Worm (Caenorhabditis elegans): ENCODE data around the gene parn-2.

The parn-2 gene

ce11 chrII:12261147-12261821 is 4.9 kb upstream of the parn-2 start:
- TF ChIP-seq cnd-1 (tag; optimal IDR thresholded peaks at IDR 0.05) = no peak
- no peak for TF ChIP-seq sem-2 (GFP tag; optimal IDR thresholded peaks at IDR 0.05)
- TF ChIP-seq zip-8 (tag; optimal IDR thresholded peaks at IDR 0.05) = no peak
- no peak for TF ChIP-seq nhr-2 (tag; optimal IDR thresholded peaks at IDR 0.05)
- no peak for TF ChIP-seq elt-1 (tag; optimal IDR thresholded peaks at IDR 0.05; ENCODE audit: borderline replicate concordance, insufficient read depth)
- TF ChIP-seq bed-3 (GFP tag; optimal IDR thresholded peaks at IDR 0.05) = no peak
- no peak for TF ChIP-seq ceh-83 (GFP tag; optimal IDR thresholded peaks at IDR 0.05)
- no peak for TF ChIP-seq snpc-4 (tag; optimal IDR thresholded peaks at IDR 0.05)
- TF ChIP-seq ces-1 (GFP tag; optimal IDR thresholded peaks at IDR 0.05) = no peak
- no peak for TF ChIP-seq drap-1 (GFP tag; optimal IDR thresholded peaks at IDR 0.05)
- TF ChIP-seq elt-3 (tag; optimal IDR thresholded peaks at IDR 0.05) = no peak
- TF ChIP-seq mep-1 (tag; optimal IDR thresholded peaks at IDR 0.05) = no peak
- no peak for TF ChIP-seq tbx-8 (GFP tag; optimal IDR thresholded peaks at IDR 0.05)
- no peak for TF ChIP-seq mls-2 (tag; optimal IDR thresholded peaks at IDR 0.05)
- TF ChIP-seq hlh-1 (tag; optimal IDR thresholded peaks at IDR 0.05) = no peak

- no peak for TF ChIP-seq drap-1 (GFP tag; optimal IDR thresholded peaks at IDR 0.05)
- no peak for TF ChIP-seq unc-62 (GFP tag; optimal IDR thresholded peaks at IDR 0.05)
- no peak for TF ChIP-seq mab-5 (tag; optimal IDR thresholded peaks at IDR 0.05)
- no peak for TF ChIP-seq ztf-11 (tag; optimal IDR thresholded peaks at IDR 0.05)
- TF ChIP-seq unc-120 (tag; optimal IDR thresholded peaks at IDR 0.05; ENCODE audit: poor library complexity, severe bottlenecking) = no peak
- no peak for TF ChIP-seq nhr-28 (tag; optimal IDR thresholded peaks at IDR 0.05)
- TF ChIP-seq mls-2 (tag; optimal IDR thresholded peaks at IDR 0.05) = no peak
- TF ChIP-seq flh-1 (GFP tag; optimal IDR thresholded peaks at IDR 0.05) = no peak
These were observed 4.1 kb upstream of the parn-2 start for ce11 chrII:12260538-12260937.

- TF ChIP-seq unc-120 (tag; optimal IDR thresholded peaks at IDR 0.05; ENCODE audit: poor library complexity, severe bottlenecking) (no peak), bed-3 (GFP tag; optimal IDR thresholded peaks at IDR 0.05) (no peak), cnd-1 (tag; optimal IDR thresholded peaks at IDR 0.05) (no peak), ceh-39 (tag; optimal IDR thresholded peaks at IDR 0.05) (no peak), lin-32 (GFP tag; optimal IDR thresholded peaks at IDR 0.05) (no peak), nhr-2 (tag; optimal IDR thresholded peaks at IDR 0.05) (no peak), nhr-237 (tag; optimal IDR thresholded peaks at IDR 0.05) (no peak), nhr-76 (tag; optimal IDR thresholded peaks at IDR 0.05) (no peak), M03D4.4 (tag; optimal IDR thresholded peaks at IDR 0.05) (no peak)
These were observed 667 bp upstream of the parn-2 start for ce11 chrII:12257095-12257494.

ce11 chrII:12255545-12256233 is 739 bp downstream of the parn-2 start:
- TF ChIP-seq drap-1 (GFP tag; optimal IDR thresholded peaks at IDR 0.05) (no peak), mls-2 (tag; optimal IDR thresholded peaks at IDR 0.05) (no peak), zip-8 (tag; optimal IDR thresholded peaks at IDR 0.05) (no peak), nhr-76 (tag; optimal IDR thresholded peaks at IDR 0.05) (no peak), ces-1 (GFP tag; optimal IDR thresholded peaks at IDR 0.05) (peak; percentile 38), hlh-1 (tag; optimal IDR thresholded peaks at IDR 0.05) (no peak), flh-1 (GFP tag; optimal IDR thresholded peaks at IDR 0.05) (no peak)

- no peak for TF ChIP-seq sem-2 (GFP tag; optimal IDR thresholded peaks at IDR 0.05)
- TF ChIP-seq M03D4.4 (tag; optimal IDR thresholded peaks at IDR 0.05) = no peak
These were observed 7.4 kb downstream of the parn-2 start, which contains the start of gene tag-276 for ce11 chrII:12249042-12249441. TSS of gene tag-276 (minus strand) at chrII:12249142.

- TF ChIP-seq sptf-1 (tag; optimal IDR thresholded peaks at IDR 0.05) (peak; percentile 17), elt-3 (tag; optimal IDR thresholded peaks at IDR 0.05) (no peak)
These were observed 13.9 kb downstream of the parn-2 start, which contains the start of gene Y57A10A.24 for ce11 chrII:12242551-12242950. TSS of gene Y57A10A.24 (plus strand) at chrII:12242946.
